Fruit fly (Drosophila melanogaster) whole organism, embryonic: Measurements from ENCODE around the gene Tim17b2.

ENCODE experiments used
- Adf1 ChIP-seq: fragments of 200-800 bp; sonication (Bioruptor generic); IDR thresholded peaks from 2 replicates; pipeline ENCODE4 v1.3.6; 2022; ENCODE audit warnings: missing biosample characterization, missing genetic modification characterization
- CG10959 ChIP-seq: fragments of 200-800 bp; sonication (Bioruptor generic); IDR thresholded peaks from 2 replicates; pipeline ENCODE4 v1.3.6; 2022; ENCODE audit warnings: missing biosample characterization, missing genetic modification characterization
- CG12155 ChIP-seq: fragments of 200-800 bp; sonication (Bioruptor generic); optimal IDR thresholded peaks from 3 replicates; lab custom pipeline; 2016; ENCODE audit warnings: missing biosample characterization, missing genetic modification characterization
- CG12219 ChIP-seq: fragments of 200-800 bp; sonication (Bioruptor generic); optimal IDR thresholded peaks from 3 replicates; lab custom pipeline; 2018; ENCODE audit warnings: missing biosample characterization, mild to moderate bottlenecking, missing genetic modification characterization
- CG1233 ChIP-seq: fragments of 200-800 bp; sonication (Bioruptor generic); optimal IDR thresholded peaks from 4 replicates; lab custom pipeline; 2018; ENCODE audit warnings: missing biosample characterization, mild to moderate bottlenecking, missing genetic modification characterization
- CG15479 ChIP-seq: fragments of 200-800 bp; sonication (Bioruptor generic); optimal IDR thresholded peaks from 3 replicates; lab custom pipeline; 2019; ENCODE audit warnings: missing biosample characterization, mild to moderate bottlenecking, missing genetic modification characterization, moderate library complexity
- CG15514 ChIP-seq: fragments of 200-800 bp; sonication (Bioruptor generic); optimal IDR thresholded peaks from 3 replicates; lab custom pipeline; 2017; ENCODE audit warnings: missing biosample characterization, missing genetic modification characterization, mild to moderate bottlenecking, moderate library complexity, missing genetic modification reagents
- CG16813 ChIP-seq: fragments of 200-800 bp; sonication (Bioruptor generic); IDR thresholded peaks from 3 replicates; pipeline ENCODE4 v1.3.6; 2022; ENCODE audit warnings: missing biosample characterization, missing genetic modification characterization; ENCODE audit not compliant: partially characterized antibody
- CG18262 ChIP-seq: fragments of 200-800 bp; optimal IDR thresholded peaks from 3 replicates; lab custom pipeline; 2019; ENCODE audit warnings: missing biosample characterization, mild to moderate bottlenecking, missing genetic modification characterization, moderate library complexity
- CG2116 ChIP-seq: fragments of 200-800 bp; sonication (Bioruptor generic); optimal IDR thresholded peaks from 3 replicates; lab custom pipeline; 2018; ENCODE audit warnings: missing biosample characterization, mild to moderate bottlenecking, missing genetic modification characterization
- CG4730 ChIP-seq: fragments of 200-800 bp; sonication (Bioruptor generic); IDR thresholded peaks from 2 replicates; pipeline ENCODE4 v1.3.6; 2022; ENCODE audit warnings: missing biosample characterization, missing genetic modification characterization
- CG5245 ChIP-seq: fragments of 200-800 bp; sonication (Bioruptor generic); optimal IDR thresholded peaks from 3 replicates; lab custom pipeline; 2016; ENCODE audit warnings: missing biosample characterization, missing genetic modification characterization
- CG6791 ChIP-seq: fragments of 200-800 bp; sonication (Bioruptor generic); IDR thresholded peaks from 3 replicates; pipeline ENCODE4 v1.3.6; 2022; ENCODE audit warnings: missing biosample characterization, missing genetic modification characterization; ENCODE audit not compliant: partially characterized antibody
- CG9727 ChIP-seq: fragments of 200-800 bp; sonication (Bioruptor generic); optimal IDR thresholded peaks from 3 replicates; lab custom pipeline; 2017; ENCODE audit warnings: missing biosample characterization, mild to moderate bottlenecking, missing genetic modification characterization
- Deaf1 ChIP-seq: fragments of 200-800 bp; optimal IDR thresholded peaks from 3 replicates; lab custom pipeline; 2019; ENCODE audit warnings: missing biosample characterization, mild to moderate bottlenecking, missing genetic modification characterization, moderate library complexity
- GATAe ChIP-seq: fragments of 200-800 bp; sonication (Bioruptor generic); conservative IDR thresholded peaks from 2 replicates; pipeline ENCODE4 v1.3.6; 2022; ENCODE audit warnings: missing biosample characterization, missing genetic modification characterization
- Hey ChIP-seq: fragments of 200-800 bp; sonication (Bioruptor generic); optimal IDR thresholded peaks from 3 replicates; lab custom pipeline; 2018; ENCODE audit warnings: missing biosample characterization, mild to moderate bottlenecking, missing genetic modification characterization
- Hr78 ChIP-seq, 2 experiments: fragments of 200-800 bp in 1 of 2; fragments of >200 bp in 1 of 2; sonication (Bioruptor generic) in 1 of 2; optimal IDR thresholded peaks; 2 replicates each; lab custom pipeline; 2017 to 2019; ENCODE audit warnings: missing biosample characterization in 2 of 2, missing genetic modification characterization in 2 of 2, mild to moderate bottlenecking in 1 of 2, moderate library complexity in 1 of 2
- Lhr ChIP-seq: fragments of 200-800 bp; sonication (Bioruptor generic); optimal IDR thresholded peaks from 3 replicates; lab custom pipeline; 2017; ENCODE audit warnings: mild to moderate bottlenecking, missing biosample characterization, missing genetic modification reagents, missing genetic modification characterization
- Nf-YB ChIP-seq: fragments of 200-800 bp; sonication (Bioruptor generic); optimal IDR thresholded peaks from 3 replicates; lab custom pipeline; 2019; ENCODE audit warnings: missing biosample characterization, mild to moderate bottlenecking, missing genetic modification characterization, moderate library complexity
- Ptx1 ChIP-seq: fragments of 200-800 bp; sonication (Bioruptor generic); IDR thresholded peaks from 2 replicates; pipeline ENCODE4 v1.3.6; 2022; ENCODE audit warnings: missing biosample characterization, missing genetic modification characterization
- Sox100B ChIP-seq: fragments of 200-800 bp; sonication (Bioruptor generic); optimal IDR thresholded peaks from 3 replicates; lab custom pipeline; 2018; ENCODE audit warnings: missing biosample characterization, mild to moderate bottlenecking, missing genetic modification characterization
- ac ChIP-seq: fragments of 200-800 bp; sonication (Bioruptor generic); optimal IDR thresholded peaks from 3 replicates; lab custom pipeline; 2017; ENCODE audit warnings: missing biosample characterization, mild to moderate bottlenecking, missing genetic modification characterization
- ara ChIP-seq: fragments of 200-800 bp; sonication (Bioruptor generic); IDR thresholded peaks from 2 replicates; pipeline ENCODE4 v1.3.6; 2022; ENCODE audit warnings: missing biosample characterization, missing genetic modification characterization
- br ChIP-seq: fragments of >200 bp; optimal IDR thresholded peaks from 2 replicates; lab custom pipeline; 2017
- chinmo ChIP-seq: fragments of 200-800 bp; sonication (Bioruptor generic); IDR thresholded peaks from 4 replicates; pipeline ENCODE4 v1.3.6; 2022; ENCODE audit warnings: missing biosample characterization, missing genetic modification characterization; ENCODE audit not compliant: partially characterized antibody
- croc ChIP-seq: fragments of 200-800 bp; sonication (Bioruptor generic); conservative IDR thresholded peaks from 3 replicates; pipeline ENCODE4 v1.3.6; 2022; ENCODE audit warnings: missing biosample characterization, missing genetic modification characterization
- da ChIP-seq: fragments of 200-800 bp; sonication (Bioruptor generic); optimal IDR thresholded peaks from 2 replicates; lab custom pipeline; 2016; ENCODE audit warnings: missing biosample characterization, missing genetic modification characterization
- ems ChIP-seq: fragments of 200-800 bp; sonication (Bioruptor generic); optimal IDR thresholded peaks from 3 replicates; lab custom pipeline; 2016; ENCODE audit warnings: missing biosample characterization, missing genetic modification characterization
- esg ChIP-seq: fragments of 200-800 bp; sonication (Bioruptor generic); conservative IDR thresholded peaks from 2 replicates; pipeline ENCODE4 v1.3.6; 2022; ENCODE audit warnings: missing biosample characterization, missing genetic modification characterization
- ewg ChIP-seq: fragments of 200-800 bp; sonication (Bioruptor generic); optimal IDR thresholded peaks from 3 replicates; lab custom pipeline; 2017; ENCODE audit warnings: mild to moderate bottlenecking, missing biosample characterization, missing genetic modification reagents, missing genetic modification characterization
- ftz-f1 ChIP-seq: fragments of 200-800 bp; sonication (Bioruptor generic); optimal IDR thresholded peaks from 2 replicates; lab custom pipeline; 2016; ENCODE audit warnings: missing biosample characterization, missing genetic modification characterization
- gt ChIP-seq: fragments of 200-800 bp; sonication (Bioruptor generic); IDR thresholded peaks from 2 replicates; pipeline ENCODE4 v1.3.6; 2022; ENCODE audit warnings: missing biosample characterization, missing genetic modification characterization
- hb ChIP-seq: fragments of 200-800 bp; sonication (Bioruptor generic); IDR thresholded peaks from 3 replicates; pipeline ENCODE4 v1.3.6; 2022; ENCODE audit warnings: missing biosample characterization, missing genetic modification characterization; ENCODE audit not compliant: partially characterized antibody
- inv ChIP-seq: fragments of 200-800 bp; sonication (Bioruptor generic); IDR thresholded peaks from 2 replicates; pipeline ENCODE4 v1.3.6; 2022; ENCODE audit warnings: missing biosample characterization, missing genetic modification characterization; ENCODE audit not compliant: partially characterized antibody
- jigr1 ChIP-seq: fragments of 200-800 bp; sonication (Bioruptor generic); IDR thresholded peaks from 3 replicates; pipeline ENCODE4 v1.3.6; 2022; ENCODE audit warnings: missing biosample characterization, missing genetic modification characterization
- jing ChIP-seq: fragments of 200-800 bp; sonication (Bioruptor generic); optimal IDR thresholded peaks from 2 replicates; lab custom pipeline; 2018; ENCODE audit warnings: missing biosample characterization, mild to moderate bottlenecking, missing genetic modification characterization
- klu ChIP-seq: fragments of 200-800 bp; sonication (Bioruptor generic); IDR thresholded peaks from 2 replicates; pipeline ENCODE4 v1.3.6; 2022; ENCODE audit warnings: missing biosample characterization, missing genetic modification characterization
- maf-S ChIP-seq: fragments of 200-800 bp; sonication (Bioruptor generic); optimal IDR thresholded peaks from 2 replicates; lab custom pipeline; 2016; ENCODE audit warnings: missing biosample characterization, missing genetic modification characterization
- mld ChIP-seq: fragments of 200-800 bp; sonication (Bioruptor generic); IDR thresholded peaks from 3 replicates; pipeline ENCODE4 v1.3.6; 2022; ENCODE audit warnings: missing biosample characterization, missing genetic modification characterization; ENCODE audit not compliant: partially characterized antibody
- oc ChIP-seq: fragments of 200-800 bp; sonication (Bioruptor generic); optimal IDR thresholded peaks from 2 replicates; lab custom pipeline; 2018; ENCODE audit warnings: missing biosample characterization, mild to moderate bottlenecking, missing genetic modification characterization, moderate library complexity
- pros ChIP-seq: fragments of 200-800 bp; sonication (Bioruptor generic); optimal IDR thresholded peaks from 3 replicates; lab custom pipeline; 2019; ENCODE audit warnings: missing biosample characterization, mild to moderate bottlenecking, missing genetic modification characterization, moderate library complexity
- scrt ChIP-seq: fragments of 200-800 bp; sonication (Bioruptor generic); optimal IDR thresholded peaks from 2 replicates; lab custom pipeline; 2018; ENCODE audit warnings: missing biosample characterization, mild to moderate bottlenecking, missing genetic modification characterization, moderate library complexity
- sens ChIP-seq: fragments of 200-800 bp; sonication (Bioruptor generic); peaks from one replicate; lab custom pipeline; 2016; ENCODE audit warnings: missing biosample characterization, missing genetic modification characterization
- seq ChIP-seq: fragments of 200-800 bp; sonication (Bioruptor generic); IDR thresholded peaks from 2 replicates; pipeline ENCODE4 v1.3.6; 2022; ENCODE audit warnings: missing biosample characterization, missing genetic modification characterization
- sim ChIP-seq: fragments of 200-800 bp; sonication (Bioruptor generic); IDR thresholded peaks from 2 replicates; pipeline ENCODE4 v1.3.6; 2022; ENCODE audit warnings: missing biosample characterization, missing genetic modification characterization
- usp ChIP-seq: fragments of >200 bp; optimal IDR thresholded peaks from 2 replicates; lab custom pipeline; 2017; ENCODE audit warnings: missing biosample characterization, missing genetic modification characterization

The Tim17b2 gene

dm6 chr2L:15435655-15436265 is 48.8 kb upstream of the Tim17b2 start (continued):
- TF ChIP-seq CG5245 (GFP tag; lab: Kevin White, UChicago): no peak
- TF ChIP-seq sens: peak; percentile 50
- TF ChIP-seq da (GFP tag; lab: Kevin White, UChicago): peak; percentile 7
- no peak for TF ChIP-seq sim
- TF ChIP-seq CG9727 (GFP tag; lab: Kevin White, UChicago): no peak
- TF ChIP-seq scrt: peak; percentile 86
- TF ChIP-seq chinmo: 0 out of 4 replicates have a peak, but pooled peaks have one; percentile 48
- no peak for TF ChIP-seq CG12219 (GFP tag; lab: Kevin White, UChicago)
- no peak for TF ChIP-seq klu (GFP tag; lab: Robert Waterston, UW)
- TF ChIP-seq hb (GFP tag; lab: Robert Waterston, UW): no peak
- TF ChIP-seq CG1233: no peak
- TF ChIP-seq CG16813: no peak
- TF ChIP-seq Sox100B (GFP tag; lab: Kevin White, UChicago): no peak
- TF ChIP-seq CG18262: no peak
- peak; percentile 68 for TF ChIP-seq Deaf1 (tag; lab: Kevin White, UChicago)
- no peak for TF ChIP-seq ftz-f1
- TF ChIP-seq Hey: peak; percentile 7
- no peak for TF ChIP-seq croc
- TF ChIP-seq Adf1 (GFP tag; lab: Robert Waterston, UW): peak; percentile 15; the same call in 1 of the 2 replicates
- TF ChIP-seq CG6791: 0 out of 3 replicates have a peak, but pooled peaks have one; percentile 35
- no peak for TF ChIP-seq jigr1
- TF ChIP-seq CG4730: no peak
- TF ChIP-seq CG15479: no peak
- TF ChIP-seq GATAe (GFP tag; lab: Robert Waterston, UW): no peak
- peak; percentile 83 for TF ChIP-seq seq (GFP tag; lab: Robert Waterston, UW)
- no peak for TF ChIP-seq CG12155 (GFP tag; lab: Kevin White, UChicago)
- no peak for TF ChIP-seq usp (GFP tag; lab: Kevin White, UChicago)
- TF ChIP-seq CG10959: no peak
- no peak for TF ChIP-seq ems (GFP tag; lab: Kevin White, UChicago)
- TF ChIP-seq esg (GFP tag; lab: Robert Waterston, UW): no peak
- TF ChIP-seq br (lab: Kevin White, UChicago): no peak
- peak; percentile 35 for TF ChIP-seq Nf-YB
- no peak for TF ChIP-seq gt (GFP tag; lab: Robert Waterston, UW)
- no peak for TF ChIP-seq CG15514 (GFP tag; lab: Kevin White, UChicago)
- peak; percentile 90 for TF ChIP-seq pros (GFP tag; lab: Kevin White, UChicago)
- TF ChIP-seq Hr78 (GFP tag; optimal IDR thresholded peaks at IDR 0.05; lab: Kevin White, UChicago): no peak
- TF ChIP-seq CG2116: no peak
- no peak for TF ChIP-seq Ptx1
- TF ChIP-seq inv (GFP tag; lab: Robert Waterston, UW): no peak
- TF ChIP-seq jing (GFP tag; lab: Kevin White, UChicago): no peak
- peak; percentile 11 for TF ChIP-seq oc
- TF ChIP-seq ac (GFP tag; lab: Kevin White, UChicago): no peak
- TF ChIP-seq mld: no peak
- no peak for TF ChIP-seq Lhr (GFP tag; lab: Kevin White, UChicago)
- TF ChIP-seq ara (GFP tag; lab: Robert Waterston, UW): no peak
- TF ChIP-seq ewg: peak; percentile 78
- no peak for TF ChIP-seq maf-S
